Fruit fly (Drosophila melanogaster) whole organism, embryonic: ENCODE measurements around the gene beta4GalNAcTB.

Source experiments
- Ada2b ChIP-seq: fragments of 200-800 bp; sonication (Bioruptor generic); IDR thresholded peaks from 2 replicates; pipeline ENCODE4 v1.3.6; 2022; ENCODE audit warnings: missing biosample characterization, missing genetic modification characterization
- Aef1 ChIP-seq: fragments of 200-800 bp; sonication (Bioruptor generic); IDR thresholded peaks from 3 replicates; pipeline ENCODE4 v1.3.6; 2022; ENCODE audit warnings: missing biosample characterization, missing genetic modification characterization
- Atf3 ChIP-seq: fragments of 200-800 bp; sonication (Bioruptor generic); optimal IDR thresholded peaks from 3 replicates; lab custom pipeline; 2016; ENCODE audit warnings: missing biosample characterization, missing genetic modification characterization
- B-H1 ChIP-seq: fragments of 200-800 bp; sonication (Bioruptor generic); IDR thresholded peaks from 3 replicates; pipeline ENCODE4 v1.3.6; 2022; ENCODE audit warnings: missing biosample characterization, missing genetic modification characterization
- CG12219 ChIP-seq: fragments of 200-800 bp; sonication (Bioruptor generic); optimal IDR thresholded peaks from 3 replicates; lab custom pipeline; 2018; ENCODE audit warnings: missing biosample characterization, mild to moderate bottlenecking, missing genetic modification characterization
- CG1233 ChIP-seq: fragments of 200-800 bp; sonication (Bioruptor generic); optimal IDR thresholded peaks from 4 replicates; lab custom pipeline; 2018; ENCODE audit warnings: missing biosample characterization, mild to moderate bottlenecking, missing genetic modification characterization
- CG13624 ChIP-seq: fragments of 200-800 bp; sonication (Bioruptor generic); optimal IDR thresholded peaks from 2 replicates; lab custom pipeline; 2016; ENCODE audit warnings: missing biosample characterization, missing genetic modification characterization
- CG13894 ChIP-seq: fragments of 200-800 bp; sonication (Bioruptor generic); optimal IDR thresholded peaks from 3 replicates; lab custom pipeline; 2018; ENCODE audit warnings: missing biosample characterization, mild to moderate bottlenecking, missing genetic modification characterization, moderate library complexity
- CG1529 ChIP-seq: fragments of 200-800 bp; sonication (Bioruptor generic); optimal IDR thresholded peaks from 3 replicates; lab custom pipeline; 2018; ENCODE audit warnings: missing biosample characterization, missing genetic modification characterization
- CG15514 ChIP-seq: fragments of 200-800 bp; sonication (Bioruptor generic); optimal IDR thresholded peaks from 3 replicates; lab custom pipeline; 2017; ENCODE audit warnings: missing biosample characterization, missing genetic modification characterization, mild to moderate bottlenecking, moderate library complexity, missing genetic modification reagents
- CG16815 ChIP-seq: fragments of 200-800 bp; sonication (Bioruptor generic); optimal IDR thresholded peaks from 3 replicates; lab custom pipeline; 2017; ENCODE audit warnings: missing biosample characterization, mild to moderate bottlenecking, missing genetic modification characterization
- CG17802 ChIP-seq: fragments of 200-800 bp; sonication (Bioruptor generic); optimal IDR thresholded peaks from 2 replicates; lab custom pipeline; 2018; ENCODE audit warnings: missing biosample characterization, mild to moderate bottlenecking, missing genetic modification characterization, moderate library complexity
- CG1832 ChIP-seq: fragments of 200-800 bp; sonication (Bioruptor generic); optimal IDR thresholded peaks from 2 replicates; lab custom pipeline; 2017; ENCODE audit warnings: missing biosample characterization, mild to moderate bottlenecking, missing genetic modification characterization, inconsistent platforms
- CG18599 ChIP-seq: fragments of 200-800 bp; sonication (Bioruptor generic); optimal IDR thresholded peaks from 3 replicates; lab custom pipeline; 2017; ENCODE audit warnings: missing biosample characterization, missing genetic modification characterization, mild to moderate bottlenecking, moderate library complexity, missing genetic modification reagents
- CG31388 ChIP-seq: fragments of 200-800 bp; sonication (Bioruptor generic); optimal IDR thresholded peaks from 2 replicates; lab custom pipeline; 2016; ENCODE audit warnings: missing biosample characterization, missing genetic modification characterization
- CG4820 ChIP-seq: fragments of 200-800 bp; sonication (Bioruptor generic); optimal IDR thresholded peaks from 3 replicates; lab custom pipeline; 2016; ENCODE audit warnings: missing biosample characterization, missing genetic modification characterization
- CG8089 ChIP-seq: fragments of 200-800 bp; sonication (Bioruptor generic); optimal IDR thresholded peaks from 3 replicates; lab custom pipeline; 2016; ENCODE audit warnings: missing biosample characterization, missing genetic modification characterization
- Dip3 ChIP-seq: fragments of 200-800 bp; sonication (Bioruptor generic); optimal IDR thresholded peaks from 3 replicates; lab custom pipeline; 2016; ENCODE audit warnings: missing biosample characterization, missing genetic modification characterization
- Dp ChIP-seq: fragments of 200-800 bp; sonication (Bioruptor generic); optimal IDR thresholded peaks from 2 replicates; lab custom pipeline; 2018; ENCODE audit warnings: missing biosample characterization, mild to moderate bottlenecking, missing genetic modification characterization, moderate library complexity
- ERR ChIP-seq: fragments of 200-800 bp; sonication (Bioruptor generic); optimal IDR thresholded peaks from 2 replicates; lab custom pipeline; 2016; ENCODE audit warnings: missing biosample characterization, missing genetic modification characterization
- Gug ChIP-seq: fragments of 200-800 bp; sonication (Bioruptor generic); IDR thresholded peaks from 4 replicates; pipeline ENCODE4 v1.3.6; 2022; ENCODE audit warnings: missing biosample characterization, missing genetic modification characterization
- MBD-R2 ChIP-seq: fragments of 200-800 bp; sonication (Bioruptor generic); IDR thresholded peaks from 2 replicates; pipeline ENCODE4 v1.3.6; 2022; ENCODE audit warnings: missing biosample characterization, missing genetic modification characterization
- Neu2 ChIP-seq: fragments of 200-800 bp; sonication (Bioruptor generic); optimal IDR thresholded peaks from 3 replicates; lab custom pipeline; 2016; ENCODE audit warnings: missing biosample characterization, missing genetic modification characterization, borderline replicate concordance
- Nf-YC ChIP-seq: fragments of 200-800 bp; optimal IDR thresholded peaks from 3 replicates; lab custom pipeline; 2019; ENCODE audit warnings: missing biosample characterization, mild to moderate bottlenecking, missing genetic modification characterization, moderate library complexity
- PHDP ChIP-seq: fragments of 200-800 bp; sonication (Bioruptor generic); optimal IDR thresholded peaks from 3 replicates; lab custom pipeline; 2018; ENCODE audit warnings: missing biosample characterization, mild to moderate bottlenecking, missing genetic modification characterization, moderate library complexity
- Sox102F ChIP-seq: fragments of 200-800 bp; sonication (Bioruptor generic); optimal IDR thresholded peaks from 2 replicates; lab custom pipeline; 2018; ENCODE audit warnings: missing biosample characterization, mild to moderate bottlenecking, missing genetic modification characterization, moderate library complexity
- Taf1 ChIP-seq: fragments of 200-800 bp; sonication (Bioruptor generic); IDR thresholded peaks from 2 replicates; pipeline ENCODE4 v1.3.6; 2022; ENCODE audit warnings: missing biosample characterization, missing genetic modification characterization
- ara ChIP-seq: fragments of 200-800 bp; sonication (Bioruptor generic); IDR thresholded peaks from 2 replicates; pipeline ENCODE4 v1.3.6; 2022; ENCODE audit warnings: missing biosample characterization, missing genetic modification characterization
- bowl ChIP-seq: fragments of 200-800 bp; sonication (Bioruptor generic); IDR thresholded peaks from 2 replicates; pipeline ENCODE4 v1.3.6; 2022; ENCODE audit warnings: missing biosample characterization, missing genetic modification characterization
- br ChIP-seq: fragments of >200 bp; optimal IDR thresholded peaks from 2 replicates; lab custom pipeline; 2017
- caup ChIP-seq: fragments of 200-800 bp; sonication (Bioruptor generic); optimal IDR thresholded peaks from 3 replicates; lab custom pipeline; 2017; ENCODE audit warnings: missing biosample characterization, mild to moderate bottlenecking, missing genetic modification characterization, moderate library complexity; ENCODE audit not compliant: severe bottlenecking
- dpn ChIP-seq, 2 experiments: fragments of 200-800 bp; sonication (Bioruptor generic); optimal IDR thresholded peaks; 3 replicates each; lab custom pipeline; 2016; ENCODE audit warnings: missing biosample characterization in 2 of 2, missing genetic modification characterization in 2 of 2
- dysf ChIP-seq: fragments of 200-800 bp; sonication (Bioruptor generic); IDR thresholded peaks from 3 replicates; pipeline ENCODE4 v1.3.6; 2022; ENCODE audit warnings: missing biosample characterization, missing genetic modification characterization
- esg ChIP-seq: fragments of 200-800 bp; sonication (Bioruptor generic); conservative IDR thresholded peaks from 2 replicates; pipeline ENCODE4 v1.3.6; 2022; ENCODE audit warnings: missing biosample characterization, missing genetic modification characterization
- fu2 ChIP-seq: fragments of 200-800 bp; sonication (Bioruptor generic); optimal IDR thresholded peaks from 2 replicates; lab custom pipeline; 2016; ENCODE audit warnings: missing biosample characterization, missing genetic modification characterization
- gem ChIP-seq: fragments of 200-800 bp; sonication (Bioruptor generic); optimal IDR thresholded peaks from 2 replicates; lab custom pipeline; 2019; ENCODE audit warnings: missing biosample characterization, mild to moderate bottlenecking, missing genetic modification characterization, moderate library complexity
- gfzf ChIP-seq: fragments of 200-800 bp; sonication (Bioruptor generic); optimal IDR thresholded peaks from 2 replicates; lab custom pipeline; 2016; ENCODE audit warnings: missing biosample characterization, mild to moderate bottlenecking, missing genetic modification characterization, moderate library complexity
- grau ChIP-seq: fragments of 200-800 bp; optimal IDR thresholded peaks from 3 replicates; lab custom pipeline; 2019; ENCODE audit warnings: missing biosample characterization, mild to moderate bottlenecking, missing genetic modification characterization, moderate library complexity
- ken ChIP-seq: fragments of 200-800 bp; sonication (Bioruptor generic); IDR thresholded peaks from 3 replicates; pipeline ENCODE4 v1.3.6; 2022; ENCODE audit warnings: missing biosample characterization, missing genetic modification characterization
- knrl ChIP-seq: fragments of 200-800 bp; sonication (Bioruptor generic); IDR thresholded peaks from 3 replicates; pipeline ENCODE4 v1.3.6; 2022; ENCODE audit warnings: missing biosample characterization, missing genetic modification characterization; ENCODE audit not compliant: partially characterized antibody
- lola ChIP-seq, 3 experiments: fragments of >200 bp in 2 of 3; fragments of 200-800 bp in 1 of 3; sonication (Bioruptor generic) in 1 of 3; optimal IDR thresholded peaks; 2 replicates each; lab custom pipeline; 2017 to 2019; ENCODE audit warnings: missing biosample characterization in 3 of 3, missing genetic modification characterization in 3 of 3, mild to moderate bottlenecking in 1 of 3, moderate library complexity in 1 of 3
- nerfin-2 ChIP-seq: fragments of 200-800 bp; sonication (Bioruptor generic); IDR thresholded peaks from 2 replicates; pipeline ENCODE4 v1.3.6; 2022; ENCODE audit warnings: missing biosample characterization, missing genetic modification characterization; ENCODE audit not compliant: partially characterized antibody
- p53 ChIP-seq: fragments of 200-800 bp; sonication (Bioruptor generic); optimal IDR thresholded peaks from 2 replicates; lab custom pipeline; 2016; ENCODE audit warnings: missing biosample characterization, missing genetic modification characterization
- scrt ChIP-seq: fragments of 200-800 bp; sonication (Bioruptor generic); optimal IDR thresholded peaks from 2 replicates; lab custom pipeline; 2018; ENCODE audit warnings: missing biosample characterization, mild to moderate bottlenecking, missing genetic modification characterization, moderate library complexity
- ssp ChIP-seq: fragments of 200-800 bp; sonication (Bioruptor generic); IDR thresholded peaks from 2 replicates; pipeline ENCODE4 v1.3.6; 2022; ENCODE audit warnings: missing biosample characterization, missing genetic modification characterization
- tin ChIP-seq: fragments of 200-800 bp; sonication (Bioruptor generic); optimal IDR thresholded peaks from 3 replicates; lab custom pipeline; 2016; ENCODE audit warnings: missing biosample characterization, missing genetic modification characterization
- usp ChIP-seq: fragments of >200 bp; optimal IDR thresholded peaks from 2 replicates; lab custom pipeline; 2017; ENCODE audit warnings: missing biosample characterization, missing genetic modification characterization
- wor ChIP-seq: fragments of 200-800 bp; sonication (Bioruptor generic); IDR thresholded peaks from 2 replicates; pipeline ENCODE4 v1.3.6; 2022; ENCODE audit warnings: missing biosample characterization, missing genetic modification characterization
- zfh2 ChIP-seq: fragments of 200-800 bp; sonication (Bioruptor generic); optimal IDR thresholded peaks from 2 replicates; lab custom pipeline; 2016; ENCODE audit warnings: missing biosample characterization, missing genetic modification characterization

Gene beta4GalNAcTB

DNA sequence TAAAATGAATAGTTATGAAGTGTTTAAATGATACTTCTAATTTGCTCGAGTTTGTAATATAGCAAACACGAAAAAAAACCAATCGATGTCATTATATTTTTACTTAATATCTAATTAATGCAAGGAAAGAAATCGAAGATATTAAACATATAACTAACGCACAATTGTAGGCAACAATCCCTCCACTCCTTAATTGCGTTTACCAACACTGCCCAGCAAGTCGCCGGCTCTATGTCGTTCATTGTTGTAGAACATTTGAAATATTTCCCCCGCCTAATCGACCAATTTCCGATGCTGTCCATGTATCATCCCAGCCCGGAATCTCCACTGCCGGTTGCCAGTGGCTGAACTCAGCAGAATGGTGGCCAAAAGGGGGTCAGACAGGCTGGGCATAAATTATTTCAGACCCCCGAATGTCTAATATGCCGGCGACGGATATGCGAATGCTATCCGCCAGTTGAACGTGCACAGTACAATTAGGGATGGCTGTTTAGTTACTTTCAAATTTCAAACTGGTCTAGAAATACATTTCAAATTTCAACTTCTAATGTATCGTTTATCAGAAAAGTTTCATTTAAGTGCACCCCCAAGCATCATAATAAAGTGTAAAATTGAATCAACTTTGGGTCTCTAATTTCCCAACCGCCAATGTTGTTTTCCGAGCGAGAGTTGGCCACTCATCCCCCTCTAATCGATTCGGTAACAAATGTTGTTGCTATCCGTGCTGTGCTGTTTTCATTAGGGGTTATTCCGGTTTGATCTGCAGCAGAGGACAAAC lies 34.8 kb upstream of the beta4GalNAcTB start (continued):
- TF ChIP-seq CG1233 (GFP tag; lab: Kevin White, UChicago) (no peak), CG13624 (GFP tag; lab: Kevin White, UChicago) (peak; percentile 11), tin (GFP tag; lab: Kevin White, UChicago) (peak; percentile 15), usp (GFP tag; lab: Kevin White, UChicago) (no peak), esg (GFP tag; lab: Robert Waterston, UW) (peak; percentile 40), ken (GFP tag; lab: Robert Waterston, UW) (no peak), caup (GFP tag; lab: Kevin White, UChicago) (peak; percentile 30), bowl (GFP tag; lab: Robert Waterston, UW) (no peak), CG1529 (GFP tag; lab: Kevin White, UChicago) (no peak), Neu2 (GFP tag; lab: Kevin White, UChicago) (no peak), MBD-R2 (GFP tag; lab: Robert Waterston, UW) (no peak), Nf-YC (no peak), Aef1 (peak; percentile 28; the same call in 1 of the 3 replicates), scrt (GFP tag; lab: Kevin White, UChicago) (peak; percentile 22), CG13894 (tag; lab: Kevin White, UChicago) (peak; percentile 32), zfh2 (peak; percentile 44), CG31388 (no peak), CG1832 (GFP tag; lab: Kevin White, UChicago) (no peak), dpn (GFP tag; optimal IDR thresholded peaks at IDR 0.05; lab: Kevin White, UChicago) (peak; percentile 12 to 39), Taf1 (GFP tag; lab: Robert Waterston, UW) (0 out of 2 replicates have a peak, but pooled peaks have one; percentile 15), dysf (GFP tag; lab: Robert Waterston, UW) (peak; percentile 57), CG18599 (peak; percentile 82), CG8089 (GFP tag; lab: Kevin White, UChicago) (no peak), B-H1 (GFP tag; lab: Robert Waterston, UW) (peak; percentile 17; the same call in 1 of the 3 replicates), Dip3 (GFP tag; lab: Kevin White, UChicago) (peak; percentile 14), ssp (GFP tag; lab: Robert Waterston, UW) (no peak), Sox102F (GFP tag; lab: Kevin White, UChicago) (peak; percentile 48), ERR (GFP tag; lab: Kevin White, UChicago) (no peak), CG15514 (GFP tag; lab: Kevin White, UChicago) (peak; percentile 19), lola (GFP tag; optimal IDR thresholded peaks at IDR 0.05; lab: Kevin White, UChicago) (peak in 1 of 3 experiments; percentile 6), CG16815 (GFP tag; lab: Kevin White, UChicago) (no peak), fu2 (GFP tag; lab: Kevin White, UChicago) (no peak), nerfin-2 (GFP tag; lab: Robert Waterston, UW) (no peak), ara (GFP tag; lab: Robert Waterston, UW) (peak; percentile 51; the same call in 1 of the 2 replicates), PHDP (tag; lab: Kevin White, UChicago) (peak; percentile 39), br (lab: Kevin White, UChicago) (no peak), gem (tag; lab: Kevin White, UChicago) (peak; percentile 62), grau (tag; lab: Kevin White, UChicago) (peak; percentile 49), Dp (GFP tag; lab: Kevin White, UChicago) (no peak), Ada2b (peak; percentile 50), CG4820 (GFP tag; lab: Kevin White, UChicago) (no peak), CG17802 (no peak), knrl (GFP tag; lab: Robert Waterston, UW) (no peak), Atf3 (GFP tag; lab: Kevin White, UChicago) (no peak), wor (GFP tag; lab: Robert Waterston, UW) (0 out of 2 replicates have a peak, but pooled peaks have one; percentile 22), Gug (GFP tag; lab: Robert Waterston, UW) (peak; percentile 7; the same call in 2 of the 4 replicates), CG12219 (GFP tag; lab: Kevin White, UChicago) (peak; percentile 29), p53 (GFP tag; lab: Kevin White, UChicago) (no peak), gfzf (GFP tag; lab: Kevin White, UChicago) (no peak)
